Worm (Caenorhabditis elegans): Measurements from ENCODE around the gene Y56A3A.28.

Y56A3A.28 gene

DNA sequence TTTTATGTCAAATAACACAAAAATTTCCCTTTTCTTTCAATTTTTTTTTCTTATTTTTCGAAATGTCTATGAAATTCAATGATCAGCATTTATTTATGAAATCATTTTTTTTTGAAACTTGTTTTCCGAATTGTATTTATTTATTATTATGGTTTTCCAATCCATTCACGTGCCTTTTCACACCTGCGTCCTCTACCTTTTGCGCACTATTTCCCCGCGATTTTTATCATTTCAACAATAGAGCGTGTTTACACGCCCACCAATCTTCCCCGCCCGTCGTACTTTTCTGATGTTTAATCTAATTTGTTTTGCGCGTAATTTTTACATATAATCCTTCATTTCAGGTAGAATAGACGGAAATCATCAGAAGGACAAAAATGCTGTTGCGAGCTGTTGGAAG lies 18.6 kb upstream of the Y56A3A.28 start, which contains the start of gene wah-1:
wah-1 (plus strand) TSS at position 345 of the 400 bp plus-strand sequence.
- TF ChIP-seq sma-9 (GFP tag; optimal IDR thresholded peaks at IDR 0.05): no peak
- TF ChIP-seq sma-9 (tag; optimal IDR thresholded peaks at IDR 0.05): no peak
- TF ChIP-seq nhr-21 (tag; optimal IDR thresholded peaks at IDR 0.05): peak; percentile 21
- TF ChIP-seq nhr-129 (tag; optimal IDR thresholded peaks at IDR 0.05): no peak
- TF ChIP-seq mdl-1 (tag; optimal IDR thresholded peaks at IDR 0.05): peak in 1 of 2 experiments; percentile 50
- TF ChIP-seq lsy-2 (tag; optimal IDR thresholded peaks at IDR 0.05): no peak
- TF ChIP-seq mbf-1 (tag; optimal IDR thresholded peaks at IDR 0.05): no peak
- peak; percentile 2 for TF ChIP-seq unc-55 (GFP tag; optimal IDR thresholded peaks at IDR 0.05)
- peak; percentile 8 for TF ChIP-seq sma-3 (GFP tag; optimal IDR thresholded peaks at IDR 0.05)
- TF ChIP-seq fos-1 (tag; optimal IDR thresholded peaks at IDR 0.05): no peak
- peak; percentile 27 for TF ChIP-seq C34F6.9 (tag; optimal IDR thresholded peaks at IDR 0.05)
- TF ChIP-seq crh-2 (tag; optimal IDR thresholded peaks at IDR 0.05): peak; percentile 7

DNA sequence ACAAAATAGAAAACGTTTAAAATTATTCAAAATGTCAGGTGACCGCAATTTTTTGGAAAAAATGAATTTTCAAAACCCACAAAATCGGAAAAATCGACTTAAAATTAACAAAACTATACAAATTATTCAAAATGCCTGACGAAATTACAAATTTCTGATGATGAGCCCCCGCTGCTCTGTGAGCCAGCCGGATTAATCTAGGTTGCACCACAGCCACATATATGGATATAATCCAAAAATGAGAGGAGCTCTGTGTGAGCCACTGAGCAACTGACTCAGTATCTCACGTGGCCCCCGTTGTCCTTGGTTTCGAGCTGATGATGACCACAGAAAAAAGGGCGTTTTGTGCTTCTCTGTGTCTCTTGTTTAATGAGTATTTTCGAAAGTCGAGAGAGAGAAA lies 13.9 kb upstream of the Y56A3A.28 start:
- TF ChIP-seq unc-39 (tag; optimal IDR thresholded peaks at IDR 0.05): no peak
- TF ChIP-seq peb-1 (tag; optimal IDR thresholded peaks at IDR 0.05): no peak
- TF ChIP-seq ztf-4 (tag; optimal IDR thresholded peaks at IDR 0.05): no peak
- TF ChIP-seq ama-1 (optimal IDR thresholded peaks at IDR 0.05): no peak
- no peak for TF ChIP-seq egl-27 (tag; optimal IDR thresholded peaks at IDR 0.05)
- TF ChIP-seq unc-62 (GFP tag; optimal IDR thresholded peaks at IDR 0.05): no peak
- TF ChIP-seq skn-1 (tag; optimal IDR thresholded peaks at IDR 0.05): no peak
- TF ChIP-seq lin-13 (GFP tag; optimal IDR thresholded peaks at IDR 0.05): no peak
- TF ChIP-seq Y55F3AM.14 (GFP tag; optimal IDR thresholded peaks at IDR 0.05): no peak
- no peak for TF ChIP-seq ztf-1 (GFP tag; conservative IDR thresholded peaks at IDR 0.05)
- TF ChIP-seq nhr-129 (tag; optimal IDR thresholded peaks at IDR 0.05): no peak
- TF ChIP-seq nhr-6 (tag; optimal IDR thresholded peaks at IDR 0.05): no peak
- no peak for TF ChIP-seq blmp-1 (tag; optimal IDR thresholded peaks at IDR 0.05; ENCODE audit: insufficient read depth)
- TF ChIP-seq nhr-10 (tag; optimal IDR thresholded peaks at IDR 0.05): no peak
- TF ChIP-seq nhr-12 (tag; optimal IDR thresholded peaks at IDR 0.05): no peak
- TF ChIP-seq lin-39 (tag; optimal IDR thresholded peaks at IDR 0.05): no peak

DNA sequence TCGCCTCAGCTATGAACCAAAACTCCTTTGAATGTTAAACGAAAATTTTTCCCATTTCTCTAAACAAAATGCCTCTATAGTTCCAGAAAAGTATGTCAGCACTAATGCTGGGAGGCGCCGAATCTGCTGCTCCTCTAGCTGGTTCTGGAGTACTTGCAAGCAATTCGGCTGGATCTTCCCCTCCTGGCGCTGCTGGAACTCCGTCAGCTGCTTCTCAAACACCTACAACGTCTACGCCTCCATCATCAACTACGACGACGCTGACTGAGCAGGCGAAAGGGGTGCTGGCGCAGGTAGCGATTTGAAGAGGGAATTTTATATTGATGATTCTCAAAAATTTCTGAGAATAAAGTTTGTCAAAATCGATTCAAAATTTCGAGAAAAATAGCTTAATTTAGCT lies 11.3 kb upstream of the Y56A3A.28 start:
- no peak for TF ChIP-seq nhr-12 (tag; optimal IDR thresholded peaks at IDR 0.05)
- TF ChIP-seq elt-1 (tag; optimal IDR thresholded peaks at IDR 0.05): no peak
- TF ChIP-seq ceh-16 (tag; optimal IDR thresholded peaks at IDR 0.05): no peak
- TF ChIP-seq sma-9 (GFP tag; optimal IDR thresholded peaks at IDR 0.05): no peak
- TF ChIP-seq sma-9 (tag; optimal IDR thresholded peaks at IDR 0.05): no peak
- TF ChIP-seq F13H6.1 (tag; optimal IDR thresholded peaks at IDR 0.05): no peak
- TF ChIP-seq lin-13 (GFP tag; optimal IDR thresholded peaks at IDR 0.05): no peak
- no peak for TF ChIP-seq sem-4 (tag; optimal IDR thresholded peaks at IDR 0.05)
- TF ChIP-seq lin-11 (tag; optimal IDR thresholded peaks at IDR 0.05): no peak
- TF ChIP-seq sma-3 (GFP tag; optimal IDR thresholded peaks at IDR 0.05): no peak
- TF ChIP-seq gmeb-1 (tag; optimal IDR thresholded peaks at IDR 0.05): no peak
- TF ChIP-seq nhr-21 (tag; optimal IDR thresholded peaks at IDR 0.05): no peak
- TF ChIP-seq ZK546.5 (tag; optimal IDR thresholded peaks at IDR 0.05): no peak

DNA sequence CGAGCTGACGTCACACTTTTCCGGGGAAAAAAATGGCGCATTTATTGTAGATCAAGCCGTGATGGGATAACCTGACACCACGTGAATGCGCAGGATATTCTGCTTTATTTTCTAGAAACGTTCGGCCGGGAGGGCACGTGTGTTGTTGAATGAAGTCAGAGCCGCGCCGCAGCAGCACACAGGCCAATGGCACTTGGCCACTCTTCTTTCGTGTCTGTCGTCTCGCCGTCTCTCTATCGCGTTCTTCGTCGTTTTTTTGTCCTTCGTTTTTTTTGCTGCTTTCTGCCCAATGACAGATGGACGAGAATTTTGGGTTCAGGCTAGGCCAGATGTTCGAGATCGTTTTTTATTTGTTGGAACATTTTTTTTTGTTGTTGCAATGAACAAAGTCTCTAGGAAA lies 10.4 kb upstream of the Y56A3A.28 start:
- TF ChIP-seq sem-4 (tag; optimal IDR thresholded peaks at IDR 0.05) (peak; percentile 30), nhr-21 (tag; optimal IDR thresholded peaks at IDR 0.05) (no peak), blmp-1 (tag; optimal IDR thresholded peaks at IDR 0.05; ENCODE audit: insufficient read depth) (no peak), R02D3.7 (tag; optimal IDR thresholded peaks at IDR 0.05) (no peak), skn-1 (tag; optimal IDR thresholded peaks at IDR 0.05) (no peak), unc-55 (GFP tag; optimal IDR thresholded peaks at IDR 0.05) (peak; percentile 42), mdl-1 (tag; optimal IDR thresholded peaks at IDR 0.05) (peak in 1 of 2 experiments; percentile 15), C34F6.9 (tag; optimal IDR thresholded peaks at IDR 0.05) (peak; percentile 70), Y55F3AM.14 (GFP tag; optimal IDR thresholded peaks at IDR 0.05) (no peak), ama-1 (optimal IDR thresholded peaks at IDR 0.05) (no peak), egl-27 (tag; optimal IDR thresholded peaks at IDR 0.05) (no peak), crh-2 (tag; optimal IDR thresholded peaks at IDR 0.05) (peak; percentile 24), nhr-25 (tag; optimal IDR thresholded peaks at IDR 0.05) (no peak), nhr-129 (tag; optimal IDR thresholded peaks at IDR 0.05) (peak; percentile 63), nhr-23 (tag; optimal IDR thresholded peaks at IDR 0.05) (no peak), ztf-1 (GFP tag; conservative IDR thresholded peaks at IDR 0.05) (no peak), ZK546.5 (tag; optimal IDR thresholded peaks at IDR 0.05) (no peak), lsy-2 (tag; optimal IDR thresholded peaks at IDR 0.05) (peak in 1 of 2 experiments; percentile 46), lin-13 (GFP tag; optimal IDR thresholded peaks at IDR 0.05) (peak; percentile 41), fos-1 (tag; optimal IDR thresholded peaks at IDR 0.05) (peak; percentile 27)
